Worm (Caenorhabditis elegans) whole organism, L4 larva: ENCODE data around the gene Y41D4A.1.

Experiments used
- D1046.2 ChIP-seq: fragments of 200-800 bp; sonication (Bioruptor generic); IDR thresholded peaks from 2 replicates; pipeline ENCODE4 v1.3.6; 2022; ENCODE audit warnings: missing genetic modification characterization, missing compliant biosample characterization
- F10B5.3 ChIP-seq: sonication (generic microtip); optimal IDR thresholded peaks from 2 replicates; lab custom pipeline; 2016; ENCODE audit warnings: mild to moderate bottlenecking, missing genetic modification characterization, missing compliant biosample characterization
- F37D6.2 ChIP-seq: sonication (generic microtip); optimal IDR thresholded peaks from 2 replicates; lab custom pipeline; 2016; ENCODE audit warnings: mild to moderate bottlenecking, missing genetic modification characterization, missing compliant biosample characterization
- R02D3.7 ChIP-seq: fragments of 150-350 bp; sonication (generic microtip); optimal IDR thresholded peaks from 3 replicates; lab custom pipeline; 2014; ENCODE audit warnings: missing biosample characterization, missing genetic modification characterization
- T20F7.1 ChIP-seq: fragments of 200-800 bp; sonication (Bioruptor generic); optimal IDR thresholded peaks from 2 replicates; lab custom pipeline; 2018; ENCODE audit warnings: mild to moderate bottlenecking, missing genetic modification characterization, missing compliant biosample characterization
- aha-1 ChIP-seq: fragments of 150-350 bp; peaks from one replicate; lab custom pipeline; 2014; ENCODE audit warnings: missing biosample characterization, missing genetic modification characterization
- ceh-28 ChIP-seq: fragments of 150-350 bp; optimal IDR thresholded peaks from 2 replicates; lab custom pipeline; 2014; ENCODE audit warnings: missing biosample characterization, missing genetic modification reagents, missing genetic modification characterization
- ceh-62 ChIP-seq: sonication (generic microtip); optimal IDR thresholded peaks from 2 replicates; lab custom pipeline; 2017; ENCODE audit warnings: missing biosample characterization, missing genetic modification characterization
- ceh-82 ChIP-seq: sonication (generic microtip); optimal IDR thresholded peaks from 2 replicates; lab custom pipeline; 2017; ENCODE audit warnings: missing biosample characterization, missing genetic modification characterization
- daf-16 ChIP-seq, 3 experiments: sonication (generic microtip); optimal IDR thresholded peaks; 2 replicates each; lab custom pipeline; 2016 to 2017; ENCODE audit warnings: missing genetic modification characterization in 3 of 3, missing genetic modification reagents in 3 of 3, mild to moderate bottlenecking in 2 of 3, missing compliant biosample characterization in 2 of 3, missing biosample characterization in 1 of 3, moderate library complexity in 1 of 3
- daf-19 ChIP-seq: fragments of 200-800 bp; sonication (Bioruptor generic); conservative IDR thresholded peaks from 2 replicates; pipeline ENCODE4 v1.3.6; 2022; ENCODE audit warnings: missing genetic modification characterization, missing compliant biosample characterization
- dpl-1 ChIP-seq: fragments of 150-350 bp; optimal IDR thresholded peaks from 2 replicates; lab custom pipeline; 2014; ENCODE audit warnings: missing biosample characterization, missing genetic modification reagents, missing genetic modification characterization
- hlh-11 ChIP-seq: fragments of 200-800 bp; sonication (Bioruptor generic); optimal IDR thresholded peaks from 2 replicates; lab custom pipeline; 2018; ENCODE audit warnings: mild to moderate bottlenecking, missing genetic modification characterization, missing compliant biosample characterization
- hlh-30 ChIP-seq: sonication (generic microtip); optimal IDR thresholded peaks from 2 replicates; lab custom pipeline; 2017; ENCODE audit warnings: antibody characterized with exemption, mild to moderate bottlenecking, missing genetic modification characterization, missing compliant biosample characterization; ENCODE audit not compliant: insufficient read depth
- lsy-2 ChIP-seq, 2 experiments: fragments of 150-350 bp in 1 of 2; sonication (generic microtip) in 1 of 2; optimal IDR thresholded peaks; 2 replicates each; lab custom pipeline; 2014 to 2017; ENCODE audit warnings: missing biosample characterization in 2 of 2, missing genetic modification characterization in 2 of 2
- madf-9 ChIP-seq: fragments of 200-800 bp; sonication (Bioruptor generic); conservative IDR thresholded peaks from 2 replicates; pipeline ENCODE4 v1.3.6; 2022; ENCODE audit warnings: missing genetic modification reagents, missing genetic modification characterization, missing compliant biosample characterization
- mep-1 ChIP-seq: fragments of 150-350 bp; sonication (generic microtip); optimal IDR thresholded peaks from 3 replicates; lab custom pipeline; 2014; ENCODE audit warnings: missing biosample characterization, missing genetic modification characterization
- mes-2 ChIP-seq: sonication (generic microtip); optimal IDR thresholded peaks from 2 replicates; lab custom pipeline; 2016; ENCODE audit warnings: missing genotype, mild to moderate bottlenecking, missing genetic modification characterization, missing compliant biosample characterization; ENCODE audit not compliant: poor library complexity, severe bottlenecking
- mxl-2 ChIP-seq: fragments of 200-800 bp; sonication (Bioruptor generic); conservative IDR thresholded peaks from 2 replicates; pipeline ENCODE4 v1.3.6; 2022; ENCODE audit warnings: missing genetic modification reagents, missing genetic modification characterization, missing compliant biosample characterization
- mxl-3 ChIP-seq: fragments of 200-800 bp; sonication (Bioruptor generic); optimal IDR thresholded peaks from 2 replicates; lab custom pipeline; 2018; ENCODE audit warnings: mild to moderate bottlenecking, missing genetic modification characterization, missing compliant biosample characterization
- nhr-11 ChIP-seq: fragments of 150-350 bp; optimal IDR thresholded peaks from 2 replicates; lab custom pipeline; 2014; ENCODE audit warnings: missing biosample characterization, missing genetic modification characterization
- nhr-237 ChIP-seq: sonication (generic microtip); optimal IDR thresholded peaks from 2 replicates; lab custom pipeline; 2017; ENCODE audit warnings: missing biosample characterization, missing genetic modification characterization
- nhr-28 ChIP-seq: fragments of 150-350 bp; optimal IDR thresholded peaks from 2 replicates; lab custom pipeline; 2014; ENCODE audit warnings: missing biosample characterization, missing genetic modification characterization
- pha-4 ChIP-seq, 2 experiments: fragments of 150-350 bp in 1 of 2; fragments of 200-800 bp in 1 of 2; sonication (Bioruptor generic) in 1 of 2; IDR thresholded peaks in 1 of 2; optimal IDR thresholded peaks in 1 of 2; 2 replicates each; pipeline versions ENCODE4 v1.3.6 to Lab custom; 2014 to 2022; ENCODE audit warnings: missing genetic modification characterization in 2 of 2, missing genetic modification reagents in 2 of 2, missing biosample characterization in 1 of 2, missing compliant biosample characterization in 1 of 2
- set-16 ChIP-seq: fragments of 200-800 bp; sonication (Bioruptor generic); IDR thresholded peaks from 2 replicates; pipeline ENCODE4 v1.3.6; 2022; ENCODE audit warnings: missing genetic modification reagents, missing genetic modification characterization, missing compliant biosample characterization
- skn-1 ChIP-seq: fragments of 150-350 bp; optimal IDR thresholded peaks from 2 replicates; lab custom pipeline; 2014; ENCODE audit warnings: missing biosample characterization, missing genetic modification characterization
- tag-97 ChIP-seq: fragments of 200-800 bp; sonication (Bioruptor generic); IDR thresholded peaks from 2 replicates; pipeline ENCODE4 v1.3.6; 2022; ENCODE audit warnings: missing genetic modification characterization, missing compliant biosample characterization
- unc-39 ChIP-seq: sonication (generic microtip); optimal IDR thresholded peaks from 2 replicates; lab custom pipeline; 2017; ENCODE audit warnings: missing biosample characterization, missing genetic modification characterization
- unc-62 ChIP-seq, 3 experiments: fragments of 150-350 bp in 1 of 3; sonication (generic microtip); optimal IDR thresholded peaks in 2 of 3; peaks in 1 of 3; 1 replicate in 1 of 3; 2 replicates in 2 of 3; lab custom pipeline; 2014 to 2017; ENCODE audit warnings: missing biosample characterization in 3 of 3, missing genetic modification characterization in 3 of 3, missing genetic modification reagents in 3 of 3, missing genotype in 1 of 3
- vab-7 ChIP-seq: fragments of 200-800 bp; sonication (Bioruptor generic); IDR thresholded peaks from 2 replicates; pipeline ENCODE4 v1.3.6; 2022; ENCODE audit warnings: missing genetic modification reagents, missing genetic modification characterization, missing compliant biosample characterization
- zip-11 ChIP-seq: fragments of 200-800 bp; sonication (Bioruptor generic); IDR thresholded peaks from 2 replicates; pipeline ENCODE4 v1.3.6; 2022; ENCODE audit warnings: missing genetic modification characterization, missing compliant biosample characterization

Y41D4A.1 gene

ce11 chrIV:1804613-1805012 is 32.7 kb downstream of the Y41D4A.1 start:
- no peak for TF ChIP-seq daf-19 (GFP tag; lab: Robert Waterston, UW)
- TF ChIP-seq hlh-30 (tag; lab: Kevin White, UChicago): peak; percentile 46
- peak in 1 of 2 experiments; percentile 35 for TF ChIP-seq lsy-2 (tag; optimal IDR thresholded peaks at IDR 0.05; lab: Kevin White, UChicago)
- TF ChIP-seq zip-11: no peak
- TF ChIP-seq dpl-1 (GFP tag; lab: Kevin White, UChicago): peak; percentile 8
- TF ChIP-seq D1046.2 (GFP tag; lab: Robert Waterston, UW): no peak
- TF ChIP-seq mep-1: peak; percentile 1
- TF ChIP-seq nhr-11: no peak
- TF ChIP-seq T20F7.1 (GFP tag; lab: Kevin White, UChicago): peak; percentile 89
- TF ChIP-seq, all 104 proteins: peak for 5

- no peak for TF ChIP-seq madf-9 (GFP tag; lab: Robert Waterston, UW)
- TF ChIP-seq ceh-28 (tag; lab: Kevin White, UChicago): no peak
- no peak for TF ChIP-seq pha-4 (GFP tag; IDR thresholded peaks at IDR 0.05; lab: Robert Waterston, UW)
- TF ChIP-seq pha-4 (tag; optimal IDR thresholded peaks at IDR 0.05; lab: Kevin White, UChicago): no peak
- no peak for TF ChIP-seq R02D3.7 (tag; lab: Kevin White, UChicago)
Measured at ce11 chrIV:1813869-1814268, 41.9 kb downstream of the Y41D4A.1 start.

- peak; percentile 94 for TF ChIP-seq aha-1 (tag; lab: Kevin White, UChicago)
- TF ChIP-seq tag-97 (GFP tag; lab: Robert Waterston, UW): no peak
- TF ChIP-seq set-16 (GFP tag; lab: Robert Waterston, UW): no peak
- no peak for TF ChIP-seq hlh-11 (tag; lab: Kevin White, UChicago)
- TF ChIP-seq lsy-2 (tag; optimal IDR thresholded peaks at IDR 0.05; lab: Kevin White, UChicago): peak in 1 of 2 experiments; percentile 27
- TF ChIP-seq unc-62 (GFP tag; optimal IDR thresholded peaks at IDR 0.05 in 1 of 2; lab: Kevin White, UChicago): peak in 1 of 2 experiments; percentile 77
- no peak for TF ChIP-seq unc-62 (tag; optimal IDR thresholded peaks at IDR 0.05; lab: Kevin White, UChicago)
- no peak for TF ChIP-seq F10B5.3 (tag; lab: Kevin White, UChicago)
- TF ChIP-seq mxl-2 (GFP tag; lab: Robert Waterston, UW): no peak
- no peak for TF ChIP-seq nhr-237 (tag; lab: Kevin White, UChicago)
Measured at ce11 chrIV:1814764-1815518, 43.0 kb downstream of the Y41D4A.1 start, which contains the start of gene snn-1. Gene snn-1 (minus strand): TSS chrIV:1815118.

ce11 chrIV:1816238-1816637 is 44.3 kb downstream of the Y41D4A.1 start:
- TF ChIP-seq unc-39 (tag; lab: Kevin White, UChicago): no peak
- no peak for TF ChIP-seq vab-7 (GFP tag; lab: Robert Waterston, UW)
- no peak for TF ChIP-seq F37D6.2 (tag; lab: Kevin White, UChicago)
- TF ChIP-seq ceh-82: no peak
- TF ChIP-seq daf-16 (GFP tag; optimal IDR thresholded peaks at IDR 0.05; lab: Kevin White, UChicago): no peak
- no peak for TF ChIP-seq daf-16 (tag; optimal IDR thresholded peaks at IDR 0.05; lab: Kevin White, UChicago)
- TF ChIP-seq skn-1 (tag; lab: Kevin White, UChicago): no peak
- no peak for TF ChIP-seq nhr-28 (tag; lab: Kevin White, UChicago)
- TF ChIP-seq ceh-62 (tag; lab: Kevin White, UChicago): no peak
- TF ChIP-seq pha-4 (GFP tag; IDR thresholded peaks at IDR 0.05; lab: Robert Waterston, UW): no peak
- no peak for TF ChIP-seq pha-4 (tag; optimal IDR thresholded peaks at IDR 0.05; lab: Kevin White, UChicago)
- TF ChIP-seq mes-2: peak; percentile 34
- TF ChIP-seq zip-11: no peak
- TF ChIP-seq dpl-1 (GFP tag; lab: Kevin White, UChicago): no peak
- TF ChIP-seq mxl-2 (GFP tag; lab: Robert Waterston, UW): no peak
- TF ChIP-seq mxl-3 (GFP tag; lab: Kevin White, UChicago): no peak
- TF ChIP-seq ceh-28 (tag; lab: Kevin White, UChicago): no peak
- TF ChIP-seq madf-9 (GFP tag; lab: Robert Waterston, UW): no peak
- TF ChIP-seq lsy-2 (tag; optimal IDR thresholded peaks at IDR 0.05; lab: Kevin White, UChicago): peak in 1 of 2 experiments; percentile 9
